Worm (Caenorhabditis elegans) whole organism, dauer: Measurements from ENCODE around the gene F11G11.4.
"Not testable (repeated sequence)": the region's sequence is repeated elsewhere in the genome, so short reads cannot be mapped to it uniquely, and the experiment has no call there.

Source experiments
- unc-62 ChIP-seq: sonication (generic microtip); optimal IDR thresholded peaks from 2 replicates; lab custom pipeline; 2017; ENCODE audit warnings: missing biosample characterization, missing genetic modification reagents, missing genetic modification characterization

F11G11.4 gene

DNA sequence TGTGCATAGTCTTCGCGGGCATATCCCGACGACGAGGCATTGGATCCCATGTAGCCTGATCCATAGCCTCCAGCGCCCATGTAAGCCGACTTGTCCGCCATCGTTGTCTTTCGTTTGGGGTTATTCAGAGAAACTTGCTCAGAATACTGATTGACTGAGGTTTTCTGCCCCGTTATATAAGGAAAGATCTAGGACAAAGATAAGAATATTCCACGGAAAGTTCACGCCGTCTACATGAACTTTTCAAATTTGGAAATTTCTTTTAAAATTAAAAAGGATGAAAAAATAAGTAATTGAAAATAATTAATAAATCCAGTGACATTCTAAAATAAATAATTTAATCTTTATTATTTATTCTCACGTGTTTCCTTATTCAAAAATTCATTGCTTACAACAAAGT is at the start of gene F11G11.4, which contains the start of gene nspd-5:
Gene F11G11.4 (plus strand): TSS at position 335 of the 400 bp plus-strand sequence.
Gene nspd-5 (minus strand): TSS at position 101 of the 400 bp plus-strand sequence.
- TF ChIP-seq unc-62 (GFP tag; lab: Kevin White, UChicago) = not testable (repeated sequence)

DNA sequence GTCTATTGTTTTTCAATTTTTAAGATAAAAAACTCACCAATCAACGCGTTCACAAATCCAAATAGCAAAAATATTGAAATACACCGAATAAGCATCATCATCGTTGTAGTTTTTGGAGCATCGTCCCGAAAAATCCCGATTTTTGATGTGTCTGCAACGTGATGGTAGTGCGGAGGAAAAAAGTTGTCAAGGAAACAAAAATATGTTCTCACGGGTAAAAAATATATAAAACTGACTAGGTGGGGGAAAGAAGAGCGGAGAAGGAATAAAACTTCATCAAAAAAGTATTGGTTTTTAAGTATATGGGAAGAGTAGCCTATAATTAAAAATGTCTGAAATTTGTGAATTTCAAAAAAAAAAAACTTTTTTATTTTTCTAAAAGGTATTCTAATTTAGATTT is 48.4 kb upstream of the F11G11.4 start, which contains the start of gene rig-6:
Gene rig-6 (minus strand): TSS at position 101 of the 400 bp plus-strand sequence.
- no peak for TF ChIP-seq unc-62 (GFP tag; lab: Kevin White, UChicago)

DNA sequence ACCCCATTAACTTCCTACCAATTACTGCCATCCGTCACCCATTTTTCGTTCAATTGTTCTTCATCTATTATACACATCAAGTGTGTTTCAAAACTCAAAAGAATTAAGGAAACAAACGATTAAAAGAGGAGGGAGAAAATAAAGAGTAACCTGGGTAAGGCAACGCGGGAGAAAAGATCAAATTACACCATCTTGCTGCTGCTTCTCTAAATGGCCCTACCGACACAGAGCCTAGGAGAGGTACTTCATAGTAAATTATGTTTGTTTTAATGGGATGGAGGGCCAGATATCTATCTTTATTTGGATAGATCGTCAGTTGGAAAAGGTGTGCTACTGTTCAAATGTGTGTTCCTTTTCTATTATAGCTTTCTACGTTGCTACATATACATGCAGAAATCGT is 45.0 kb upstream of the F11G11.4 start:
- no peak for TF ChIP-seq unc-62 (GFP tag; lab: Kevin White, UChicago)

DNA sequence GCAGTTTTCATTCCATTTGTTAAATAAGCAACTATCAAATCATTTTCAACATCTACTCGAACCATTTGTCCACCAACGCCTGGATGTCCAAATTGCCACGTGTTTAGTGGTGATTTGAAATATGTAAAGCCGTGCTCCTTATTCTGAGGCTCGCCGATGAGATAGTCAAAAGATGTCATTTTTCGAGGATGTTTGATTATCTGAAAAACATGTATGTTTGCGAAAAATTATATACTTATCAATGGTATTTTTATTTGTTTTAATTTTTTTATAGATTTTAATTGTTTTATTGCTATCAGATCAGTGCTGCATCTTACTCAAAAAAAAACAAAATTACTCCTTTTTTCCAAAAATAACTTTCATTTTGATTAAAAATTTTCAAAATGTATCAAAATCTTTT is 41.6 kb upstream of the F11G11.4 start:
- TF ChIP-seq unc-62 (GFP tag; lab: Kevin White, UChicago) = no peak

DNA sequence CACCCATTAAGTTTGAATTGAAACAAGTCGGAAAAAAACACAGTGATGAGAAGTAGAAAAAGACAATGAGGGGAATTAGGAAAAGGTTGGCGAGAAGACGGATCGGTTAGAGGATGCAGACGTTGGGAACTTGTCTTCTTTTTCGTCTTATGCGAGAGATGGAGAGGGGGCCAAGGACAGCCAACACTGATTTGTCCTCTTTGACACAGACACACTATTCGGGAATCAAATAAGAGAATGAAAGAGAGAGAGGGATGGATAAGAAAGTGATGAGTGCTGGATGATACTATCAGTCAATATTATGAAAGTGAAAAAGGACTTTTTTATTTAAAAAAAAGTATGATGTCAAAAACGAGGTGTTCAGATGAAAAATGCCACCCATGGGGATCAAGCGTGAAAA is 38.7 kb upstream of the F11G11.4 start, which contains the start of gene lact-5:
Gene lact-5 (minus strand): TSS at position 1 of the 400 bp plus-strand sequence.
- TF ChIP-seq unc-62 (GFP tag; lab: Kevin White, UChicago) = no peak

DNA sequence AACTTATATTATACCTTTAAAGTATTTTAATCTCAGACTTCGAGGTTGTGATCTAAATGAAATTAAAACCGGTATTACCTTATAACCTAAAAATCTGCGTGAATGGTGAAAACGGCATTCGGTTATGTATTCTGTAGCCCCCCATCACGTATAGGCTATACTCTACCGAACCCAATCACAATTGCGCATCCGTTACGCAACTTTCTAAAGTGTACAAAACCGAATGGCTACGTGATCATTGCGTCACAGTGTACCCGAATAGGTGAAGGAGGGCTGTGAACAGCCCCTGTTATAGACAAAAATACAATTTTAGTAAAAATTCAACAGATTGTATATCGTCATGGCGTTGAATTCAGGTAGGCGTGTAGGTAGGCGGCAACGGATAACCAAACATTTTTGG is 37.8 kb upstream of the F11G11.4 start:
- no peak for TF ChIP-seq unc-62 (GFP tag; lab: Kevin White, UChicago)

DNA sequence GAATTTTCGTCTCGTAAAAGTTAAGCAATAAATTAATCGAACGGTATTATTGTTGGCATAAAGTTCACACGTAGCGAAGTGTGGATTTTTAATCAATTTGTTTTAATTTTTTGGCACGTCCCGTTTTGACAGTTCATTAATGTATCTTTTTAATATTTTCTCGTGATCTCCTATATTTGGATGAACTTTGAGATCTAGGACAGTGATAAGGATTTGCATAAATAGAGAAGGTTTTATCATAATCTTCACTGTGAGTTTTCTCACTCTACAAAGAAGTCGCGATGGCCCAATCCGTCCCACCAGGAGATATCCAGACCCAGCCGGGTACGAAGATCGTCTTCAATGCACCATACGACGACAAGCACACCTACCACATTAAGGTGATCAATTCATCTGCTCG is 35.3 kb upstream of the F11G11.4 start, which contains the start of the genes C33F10.8 and msp-40:
Gene C33F10.8 (minus strand): TSS at position 101 of the 400 bp plus-strand sequence.
Gene msp-40 (plus strand): TSS at position 282 of the 400 bp plus-strand sequence.
- not testable (repeated sequence) for TF ChIP-seq unc-62 (GFP tag; lab: Kevin White, UChicago)

DNA sequence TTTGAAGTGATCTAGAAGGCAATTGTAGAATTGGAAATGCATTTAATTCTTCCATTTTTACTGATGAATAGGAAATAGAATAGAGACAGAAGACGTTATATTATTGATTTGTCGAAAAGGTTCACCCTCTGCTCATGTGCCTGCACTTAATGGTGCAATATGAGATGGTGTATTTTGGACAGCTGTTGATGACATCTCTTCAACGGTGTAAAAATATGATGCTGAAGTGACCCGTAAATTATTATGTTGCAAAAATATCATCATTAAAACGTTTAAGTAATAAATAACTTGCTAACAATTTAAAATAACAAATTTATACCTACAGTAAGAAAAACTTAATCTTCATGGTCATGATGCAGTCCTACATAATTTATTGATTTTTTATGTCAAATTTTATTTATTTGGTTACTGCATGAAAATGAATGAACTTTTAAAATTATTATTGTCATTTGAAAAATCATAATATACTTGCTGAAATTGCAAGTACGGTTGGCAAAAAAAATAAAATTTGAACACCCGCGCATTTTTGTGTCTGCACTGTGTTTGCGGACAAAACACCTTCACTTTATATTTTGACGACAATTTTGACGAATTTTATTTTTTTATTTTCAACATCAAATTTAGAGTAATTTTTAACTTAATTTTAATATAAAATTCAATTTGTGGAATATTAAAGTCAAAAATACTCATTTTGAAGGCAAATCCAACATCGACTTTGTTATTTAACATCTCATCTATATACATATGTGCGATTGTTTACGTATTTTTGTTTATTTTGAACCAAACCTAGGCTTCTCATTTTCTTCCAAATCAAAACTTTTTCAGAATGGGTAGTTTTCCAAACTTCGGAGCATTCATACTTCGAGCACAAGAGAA is 32.4 kb upstream of the F11G11.4 start, which contains the start of the genes fbxb-88 and tbck-1:
Gene fbxb-88 (minus strand): TSS at position 151 of the 876 bp plus-strand sequence.
Gene tbck-1 (plus strand): TSS at position 826 of the 876 bp plus-strand sequence.
- no peak for TF ChIP-seq unc-62 (GFP tag; lab: Kevin White, UChicago)

DNA sequence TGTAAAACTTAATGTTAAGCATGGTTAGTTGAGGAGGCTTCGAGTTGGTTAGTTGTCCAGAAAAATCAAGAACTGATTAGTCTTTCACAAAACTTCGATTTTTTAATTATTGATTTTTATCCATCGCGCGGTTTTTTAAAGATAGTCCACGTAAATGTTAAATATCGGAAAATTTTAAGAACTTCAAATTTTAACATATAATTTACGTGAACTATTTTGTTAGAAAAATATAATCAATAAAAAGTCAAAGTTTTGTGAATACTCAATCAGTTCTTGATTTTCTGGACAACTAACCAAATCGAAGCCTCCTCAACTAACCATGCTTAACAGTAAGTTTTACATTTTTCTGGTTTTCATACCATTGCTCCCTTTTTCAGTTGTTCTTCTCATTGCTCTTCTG is 25.6 kb upstream of the F11G11.4 start, which contains the start of the genes C33F10.11 and C33F10.1:
Gene C33F10.11 (minus strand): TSS at position 101 of the 400 bp plus-strand sequence.
Gene C33F10.1 (plus strand): TSS at position 263 of the 400 bp plus-strand sequence.
- no peak for TF ChIP-seq unc-62 (GFP tag; lab: Kevin White, UChicago)

DNA sequence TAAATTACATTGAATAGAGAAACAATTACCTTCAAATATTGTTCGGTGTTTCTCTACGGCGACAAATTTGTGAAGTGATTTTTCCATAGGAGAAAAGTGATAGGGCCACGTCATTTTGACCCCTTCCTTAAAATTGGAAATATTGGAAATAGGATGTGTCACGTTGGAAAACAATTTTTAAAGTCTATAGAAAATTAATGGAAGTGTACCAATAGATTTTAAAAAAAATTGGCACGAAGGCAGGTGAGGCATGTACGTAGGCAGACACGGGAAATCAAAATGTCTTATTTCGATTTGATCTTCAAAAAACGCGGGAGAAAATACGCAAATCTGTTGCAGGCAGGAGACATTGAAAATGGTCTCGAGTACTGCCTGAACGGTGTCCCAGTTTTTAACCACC is 22.7 kb upstream of the F11G11.4 start, which contains the start of gene C33F10.12:
Gene C33F10.12 (minus strand): TSS at position 101 of the 400 bp plus-strand sequence.
- TF ChIP-seq unc-62 (GFP tag; lab: Kevin White, UChicago) = no peak

DNA sequence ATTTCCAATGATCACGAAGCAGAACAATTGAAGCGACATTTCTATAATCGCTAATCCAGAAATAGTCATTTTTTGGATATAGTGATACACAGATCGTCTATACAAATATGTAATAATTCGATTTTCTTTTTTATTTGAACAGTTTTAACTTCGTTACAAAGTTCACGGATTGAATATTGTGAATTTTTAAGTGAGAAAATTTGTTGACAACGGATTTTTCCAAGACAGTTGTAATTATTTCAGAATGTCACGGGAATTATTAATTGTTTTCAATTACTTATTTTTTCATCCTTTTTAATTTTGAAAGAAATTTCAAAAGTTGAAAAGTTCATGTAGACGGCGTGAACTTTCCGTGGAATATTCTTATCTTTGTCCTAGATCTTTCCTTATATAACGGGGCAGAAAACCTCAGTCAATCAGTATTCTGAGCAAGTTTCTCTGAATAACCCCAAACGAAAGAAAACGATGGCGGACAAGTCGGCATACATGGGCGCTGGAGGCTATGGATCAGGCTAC is 18.2 kb upstream of the F11G11.4 start, which contains the start of the genes T23B7.2 and nspd-4:
Gene T23B7.2 (minus strand): TSS at position 101 of the 516 bp plus-strand sequence.
Gene nspd-4 (plus strand): TSS at position 466 of the 516 bp plus-strand sequence.
- not testable (repeated sequence) for TF ChIP-seq unc-62 (GFP tag; lab: Kevin White, UChicago)

DNA sequence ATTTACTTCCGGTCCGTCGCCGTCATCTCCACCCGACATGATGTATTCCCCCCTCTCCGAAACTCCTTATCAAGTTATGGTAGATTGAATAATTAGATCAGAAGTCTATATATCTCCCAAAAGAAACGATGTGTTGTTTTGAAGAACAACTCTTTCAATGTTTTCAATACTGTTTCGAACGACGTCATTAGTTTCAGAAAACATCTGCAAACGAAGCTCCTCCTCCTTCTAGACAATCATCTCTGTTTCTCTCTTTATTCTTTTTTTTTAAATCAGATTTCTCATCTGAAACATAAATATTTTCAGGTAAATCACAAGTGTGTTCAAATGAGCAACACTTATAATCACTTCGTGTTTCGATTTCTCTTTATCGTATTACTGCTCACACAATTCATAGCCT is 10.5 kb upstream of the F11G11.4 start, which contains the start of gene T23B7.3:
Gene T23B7.3 (plus strand): TSS at position 301 of the 400 bp plus-strand sequence.
- no peak for TF ChIP-seq unc-62 (GFP tag; lab: Kevin White, UChicago)

DNA sequence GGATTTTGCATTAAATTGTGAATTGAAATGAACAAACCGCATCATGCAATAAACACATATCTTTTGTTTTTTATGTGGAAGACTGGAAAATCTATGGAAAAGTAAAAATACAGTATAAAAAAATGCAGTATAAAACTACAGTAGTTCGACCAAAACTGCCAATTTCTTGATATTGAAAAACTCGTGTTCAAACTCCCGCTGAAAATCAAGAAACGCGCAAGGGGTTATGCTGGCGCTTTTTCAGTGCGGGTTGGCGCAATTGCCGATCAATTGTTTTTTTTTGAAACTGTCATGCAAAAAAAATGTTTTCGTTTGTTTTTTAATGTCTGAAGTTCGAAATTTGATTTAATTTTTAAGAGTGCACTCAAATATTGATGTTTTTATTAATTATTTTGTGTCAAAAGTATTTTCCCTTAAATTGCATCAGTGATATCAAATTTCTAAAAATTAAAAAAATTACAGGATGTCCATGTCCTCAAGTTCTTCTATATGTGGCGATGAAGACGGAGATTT is 8.7 kb upstream of the F11G11.4 start, which contains the start of gene dnj-9:
Gene dnj-9 (plus strand): TSS at position 463 of the 513 bp plus-strand sequence.
- no peak for TF ChIP-seq unc-62 (GFP tag; lab: Kevin White, UChicago)

DNA sequence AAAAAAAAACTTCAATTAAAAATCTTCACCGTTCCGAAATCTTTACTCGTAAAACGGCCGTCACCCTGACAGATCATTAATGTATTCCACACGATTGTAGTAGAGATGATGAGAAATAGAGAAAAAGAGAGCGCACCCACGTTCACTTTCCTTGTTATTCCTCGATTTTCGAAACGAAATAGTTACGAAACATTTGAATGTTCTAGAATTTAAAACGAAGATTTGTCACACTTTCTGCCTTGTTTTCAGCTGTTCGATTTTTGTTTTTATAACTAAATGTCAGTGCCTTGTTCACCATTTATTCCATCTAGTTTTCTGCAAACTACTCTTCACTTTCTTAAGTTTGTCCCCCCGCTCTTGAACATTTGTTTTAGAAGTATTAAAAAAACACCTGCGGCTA is 5.6 kb upstream of the F11G11.4 start:
- TF ChIP-seq unc-62 (GFP tag; lab: Kevin White, UChicago) = no peak

DNA sequence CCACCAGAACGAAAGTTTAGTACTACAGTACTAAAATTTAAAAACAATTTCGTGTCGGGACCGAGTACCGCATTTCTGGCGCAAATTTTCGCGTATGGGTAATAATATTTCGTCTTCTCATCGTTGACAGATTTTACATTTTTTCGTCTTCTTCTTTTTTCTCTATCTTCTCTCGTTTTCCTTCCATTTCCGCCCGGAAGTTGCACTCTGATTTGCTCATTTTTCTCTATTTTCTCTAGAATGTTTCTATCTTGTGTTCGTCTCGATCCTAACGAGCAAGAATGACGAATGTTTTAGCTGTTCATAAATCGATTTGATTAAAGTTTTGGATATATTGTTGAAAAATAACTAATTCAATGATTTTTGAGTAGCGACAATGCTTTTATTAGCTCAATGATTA is 4.9 kb upstream of the F11G11.4 start:
- no peak for TF ChIP-seq unc-62 (GFP tag; lab: Kevin White, UChicago)
